Worm (Caenorhabditis elegans) whole organism, L1 larva: ENCODE measurements around the gene col-156.

Experiments used
- F16B12.6 ChIP-seq: fragments of 150-350 bp; optimal IDR thresholded peaks from 2 replicates; lab custom pipeline; 2014; ENCODE audit warnings: missing biosample characterization, missing genetic modification characterization
- fos-1 ChIP-seq: fragments of 150-350 bp; optimal IDR thresholded peaks from 2 replicates; lab custom pipeline; 2014; ENCODE audit warnings: missing biosample characterization, missing genetic modification characterization
- irx-1 ChIP-seq: sonication (generic microtip); optimal IDR thresholded peaks from 2 replicates; lab custom pipeline; 2016; ENCODE audit warnings: missing genetic modification characterization, missing compliant biosample characterization
- mep-1 ChIP-seq: fragments of 150-350 bp; optimal IDR thresholded peaks from 2 replicates; lab custom pipeline; 2014; ENCODE audit warnings: missing biosample characterization, missing genetic modification characterization
- nhr-12 ChIP-seq: sonication (generic microtip); optimal IDR thresholded peaks from 2 replicates; lab custom pipeline; 2017; ENCODE audit warnings: missing biosample characterization, missing genetic modification characterization
- nhr-77 ChIP-seq: fragments of 150-350 bp; optimal IDR thresholded peaks from 2 replicates; lab custom pipeline; 2014; ENCODE audit warnings: missing biosample characterization, missing genetic modification characterization
- nhr-85 ChIP-seq: sonication (generic microtip); peaks from one replicate; lab custom pipeline; 2016; ENCODE audit warnings: missing genetic modification characterization, inconsistent platforms, missing compliant biosample characterization
- pqm-1 ChIP-seq: sonication (generic microtip); optimal IDR thresholded peaks from 3 replicates; lab custom pipeline; 2017; ENCODE audit warnings: missing biosample characterization, missing genetic modification characterization
- skn-1 ChIP-seq: fragments of 150-350 bp; optimal IDR thresholded peaks from 2 replicates; lab custom pipeline; 2014; ENCODE audit warnings: missing biosample characterization, missing genetic modification characterization
- snpc-4 ChIP-seq: fragments of 150-350 bp; optimal IDR thresholded peaks from 2 replicates; lab custom pipeline; 2014; ENCODE audit warnings: missing biosample characterization, missing genetic modification characterization
- tbx-2 ChIP-seq: sonication (generic microtip); optimal IDR thresholded peaks from 2 replicates; lab custom pipeline; 2016; ENCODE audit warnings: missing genetic modification characterization, missing compliant biosample characterization
- unc-30 ChIP-seq: sonication (generic microtip); optimal IDR thresholded peaks from 2 replicates; lab custom pipeline; 2017; ENCODE audit warnings: missing biosample characterization, missing genetic modification characterization
- unc-62 ChIP-seq: fragments of 150-350 bp; optimal IDR thresholded peaks from 2 replicates; lab custom pipeline; 2014; ENCODE audit warnings: missing biosample characterization, missing genetic modification reagents, missing genetic modification characterization
- zag-1 ChIP-seq: fragments of 150-350 bp; optimal IDR thresholded peaks from 2 replicates; lab custom pipeline; 2014; ENCODE audit warnings: missing biosample characterization, missing genetic modification characterization

DNA sequence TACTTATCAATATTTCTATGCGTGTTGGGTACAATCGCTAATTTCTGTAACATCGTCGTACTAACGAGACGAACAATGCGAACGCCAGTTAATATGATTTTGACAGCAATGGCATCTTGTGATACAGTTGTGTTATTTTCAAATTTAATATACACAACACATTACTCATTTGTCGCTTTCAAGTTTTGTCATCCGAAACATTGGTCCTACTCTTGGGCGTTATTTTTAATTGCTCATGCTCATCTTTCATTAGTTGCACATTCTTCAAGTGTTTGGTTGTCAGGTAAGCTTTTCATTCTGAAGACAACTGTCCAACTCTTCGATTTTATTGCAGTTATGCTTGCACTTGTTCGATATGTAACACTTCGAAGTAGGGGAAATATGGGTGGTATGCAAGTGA lies 11.0 kb downstream of the col-156 start:
- TF ChIP-seq nhr-12 (tag; lab: Kevin White, UChicago) (no peak), snpc-4 (tag; lab: Kevin White, UChicago) (no peak), zag-1 (tag; lab: Kevin White, UChicago) (no peak), unc-62 (GFP tag; lab: Kevin White, UChicago) (no peak), fos-1 (tag; lab: Kevin White, UChicago) (no peak), nhr-77 (tag; lab: Kevin White, UChicago) (no peak), irx-1 (tag; lab: Kevin White, UChicago) (no peak), F16B12.6 (no peak), mep-1 (tag; lab: Kevin White, UChicago) (no peak), pqm-1 (tag; lab: Kevin White, UChicago) (no peak), tbx-2 (tag; lab: Kevin White, UChicago) (no peak), nhr-85 (tag; lab: Kevin White, UChicago) (no peak), skn-1 (tag; lab: Kevin White, UChicago) (no peak), unc-30 (tag; lab: Kevin White, UChicago) (no peak)
